Worm (Caenorhabditis elegans): Measurements from ENCODE around the gene hnd-1.

Gene hnd-1

ce11 chrX:11687836-11688319, 3.5 kb downstream of the hnd-1 start, which contains the start of gene C44C10.7:
Gene C44C10.7, minus strand, starts transcription at chrX:11688269.
- no peak for TF ChIP-seq sem-4 (tag; optimal IDR thresholded peaks at IDR 0.05)
- no peak for TF ChIP-seq lsy-2 (tag; optimal IDR thresholded peaks at IDR 0.05)

- TF ChIP-seq dmd-4 (tag; optimal IDR thresholded peaks at IDR 0.05) (no peak), ztf-4 (tag; optimal IDR thresholded peaks at IDR 0.05) (no peak), lin-39 (tag; optimal IDR thresholded peaks at IDR 0.05) (no peak), nhr-10 (tag; optimal IDR thresholded peaks at IDR 0.05) (no peak), unc-62 (GFP tag; optimal IDR thresholded peaks at IDR 0.05) (no peak), nhr-12 (tag; optimal IDR thresholded peaks at IDR 0.05) (no peak), elt-1 (tag; optimal IDR thresholded peaks at IDR 0.05) (no peak), skn-1 (tag; optimal IDR thresholded peaks at IDR 0.05) (no peak), lsy-2 (tag; optimal IDR thresholded peaks at IDR 0.05) (no peak), egl-27 (tag; optimal IDR thresholded peaks at IDR 0.05) (no peak)
These were observed 5.7 kb downstream of the hnd-1 start, which contains the start of the genes C44C10.10 and C44C10.5 for ce11 chrX:11690014-11690591. Gene C44C10.10, plus strand, starts transcription at chrX:11690314. Gene C44C10.5, plus strand, starts transcription at chrX:11690541.

ce11 chrX:11693092-11693491, 8.7 kb downstream of the hnd-1 start, which contains the start of gene smcl-1:
Gene smcl-1, plus strand, starts transcription at chrX:11693464.
- TF ChIP-seq unc-62 (GFP tag; optimal IDR thresholded peaks at IDR 0.05) (no peak), peb-1 (tag; optimal IDR thresholded peaks at IDR 0.05) (no peak), ama-1 (optimal IDR thresholded peaks at IDR 0.05) (no peak), aly-2 (tag; optimal IDR thresholded peaks at IDR 0.05) (no peak), ztf-1 (GFP tag; conservative IDR thresholded peaks at IDR 0.05) (no peak), mab-5 (tag; optimal IDR thresholded peaks at IDR 0.05) (no peak), unc-39 (tag; optimal IDR thresholded peaks at IDR 0.05) (no peak), lsy-2 (tag; optimal IDR thresholded peaks at IDR 0.05) (no peak), egl-27 (tag; optimal IDR thresholded peaks at IDR 0.05) (no peak), fos-1 (tag; optimal IDR thresholded peaks at IDR 0.05) (peak; percentile 73), mbf-1 (tag; optimal IDR thresholded peaks at IDR 0.05) (no peak), lin-11 (tag; optimal IDR thresholded peaks at IDR 0.05) (no peak), nhr-129 (tag; optimal IDR thresholded peaks at IDR 0.05) (peak; percentile 62), F13H6.1 (tag; optimal IDR thresholded peaks at IDR 0.05) (no peak), gmeb-1 (tag; optimal IDR thresholded peaks at IDR 0.05) (no peak), crh-2 (tag; optimal IDR thresholded peaks at IDR 0.05) (peak; percentile 31), sma-3 (GFP tag; optimal IDR thresholded peaks at IDR 0.05) (no peak), elt-3 (tag; optimal IDR thresholded peaks at IDR 0.05) (no peak), R02D3.7 (tag; optimal IDR thresholded peaks at IDR 0.05) (no peak), sem-4 (tag; optimal IDR thresholded peaks at IDR 0.05) (no peak), mdl-1 (tag; optimal IDR thresholded peaks at IDR 0.05) (no peak), elt-1 (tag; optimal IDR thresholded peaks at IDR 0.05) (no peak), nhr-10 (tag; optimal IDR thresholded peaks at IDR 0.05) (no peak), nhr-23 (tag; optimal IDR thresholded peaks at IDR 0.05) (no peak), unc-55 (GFP tag; optimal IDR thresholded peaks at IDR 0.05) (no peak), sma-9 (GFP tag; optimal IDR thresholded peaks at IDR 0.05) (peak; percentile 67), sma-9 (tag; optimal IDR thresholded peaks at IDR 0.05) (no peak), Y55F3AM.14 (GFP tag; optimal IDR thresholded peaks at IDR 0.05) (no peak), blmp-1 (tag; optimal IDR thresholded peaks at IDR 0.05; ENCODE audit: insufficient read depth) (no peak), C34F6.9 (tag; optimal IDR thresholded peaks at IDR 0.05) (peak; percentile 64), snpc-4 (tag; optimal IDR thresholded peaks at IDR 0.05) (no peak)

- no peak for TF ChIP-seq skn-1 (tag; optimal IDR thresholded peaks at IDR 0.05)
- TF ChIP-seq fos-1 (tag; optimal IDR thresholded peaks at IDR 0.05): no peak
- no peak for TF ChIP-seq elt-3 (tag; optimal IDR thresholded peaks at IDR 0.05)
- no peak for TF ChIP-seq sma-9 (GFP tag; optimal IDR thresholded peaks at IDR 0.05)
- TF ChIP-seq sma-9 (tag; optimal IDR thresholded peaks at IDR 0.05): no peak
- TF ChIP-seq dmd-4 (tag; optimal IDR thresholded peaks at IDR 0.05): no peak
- no peak for TF ChIP-seq lin-11 (tag; optimal IDR thresholded peaks at IDR 0.05)
- TF ChIP-seq sem-4 (tag; optimal IDR thresholded peaks at IDR 0.05): no peak
- TF ChIP-seq mab-5 (tag; optimal IDR thresholded peaks at IDR 0.05): no peak
- TF ChIP-seq aly-2 (tag; optimal IDR thresholded peaks at IDR 0.05): no peak
- no peak for TF ChIP-seq gmeb-1 (tag; optimal IDR thresholded peaks at IDR 0.05)
These were observed 12.3 kb downstream of the hnd-1 start, which contains the start of gene C44C10.12 for ce11 chrX:11696696-11697095. Gene C44C10.12, plus strand, starts transcription at chrX:11696996.
